Worm (Caenorhabditis elegans) whole organism, L3 larva: Measurements from ENCODE around the gene srg-8.

Source experiments
- ama-1 ChIP-seq: fragments of 150-350 bp; optimal IDR thresholded peaks from 2 replicates; lab custom pipeline; 2018
- egl-27 ChIP-seq: sonication (generic microtip); optimal IDR thresholded peaks from 4 replicates; lab custom pipeline; 2017; ENCODE audit warnings: missing biosample characterization, missing genetic modification reagents, missing genetic modification characterization
- mdl-1 ChIP-seq: fragments of 150-350 bp; optimal IDR thresholded peaks from 2 replicates; lab custom pipeline; 2014; ENCODE audit warnings: missing biosample characterization, missing genetic modification characterization
- nhr-11 ChIP-seq: fragments of 150-350 bp; optimal IDR thresholded peaks from 2 replicates; lab custom pipeline; 2014; ENCODE audit warnings: missing biosample characterization, missing genetic modification characterization
- nhr-237 ChIP-seq: fragments of 150-350 bp; optimal IDR thresholded peaks from 2 replicates; lab custom pipeline; 2014; ENCODE audit warnings: missing biosample characterization, missing genetic modification characterization
- pha-4 ChIP-seq: fragments of 150-350 bp; optimal IDR thresholded peaks from 2 replicates; lab custom pipeline; 2014; ENCODE audit warnings: missing biosample characterization, missing genetic modification reagents, missing genetic modification characterization
- skn-1 ChIP-seq: fragments of 150-350 bp; optimal IDR thresholded peaks from 2 replicates; lab custom pipeline; 2014; ENCODE audit warnings: missing biosample characterization, missing genetic modification characterization
- snpc-4 ChIP-seq: fragments of 150-350 bp; optimal IDR thresholded peaks from 2 replicates; lab custom pipeline; 2014; ENCODE audit warnings: missing biosample characterization, missing genetic modification characterization
- zag-1 ChIP-seq: fragments of 150-350 bp; optimal IDR thresholded peaks from 2 replicates; lab custom pipeline; 2014; ENCODE audit warnings: missing biosample characterization, missing genetic modification characterization

- TF ChIP-seq pha-4 (tag; lab: Kevin White, UChicago) (no peak), egl-27 (tag; lab: Kevin White, UChicago) (no peak), zag-1 (tag; lab: Kevin White, UChicago) (no peak), snpc-4 (tag; lab: Kevin White, UChicago) (no peak), nhr-237 (tag; lab: Kevin White, UChicago) (no peak), nhr-11 (tag; lab: Kevin White, UChicago) (no peak), skn-1 (no peak), mdl-1 (no peak), ama-1 (lab: Kevin White, UChicago) (no peak)
Observed at ce11 chrIII:6258262-6258661, 3.6 kb upstream of the srg-8 start, which contains the start of gene srg-1.
